Worm (Caenorhabditis elegans): Measurements from ENCODE around the gene F11D11.6.

DNA sequence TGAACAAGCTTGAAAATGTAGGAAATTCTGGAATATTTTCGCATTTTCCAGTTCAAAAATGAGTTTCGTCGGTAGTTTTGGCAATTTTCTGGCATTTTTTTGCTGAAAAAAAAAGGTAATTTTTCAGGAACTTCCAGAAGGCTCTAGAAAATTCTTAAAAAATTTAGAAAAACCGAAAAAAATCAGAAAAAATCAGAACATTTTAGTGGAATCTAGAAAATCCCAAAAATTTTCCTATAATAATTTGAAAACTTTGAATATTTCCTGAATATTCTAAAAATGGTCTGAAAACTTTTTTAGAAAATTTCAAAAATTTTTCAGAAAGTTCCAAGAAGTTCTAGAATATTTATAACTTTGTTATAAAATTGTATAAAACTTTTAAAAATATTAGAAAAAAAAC lies 33.8 kb upstream of the F11D11.6 start, which contains the start of gene Y17D7B.3:
- TF ChIP-seq nhr-28 (tag; optimal IDR thresholded peaks at IDR 0.05): no peak
- TF ChIP-seq lin-13 (tag; optimal IDR thresholded peaks at IDR 0.05): no peak
- no peak for TF ChIP-seq lsy-2 (tag; optimal IDR thresholded peaks at IDR 0.05)
- TF ChIP-seq unc-39 (tag; optimal IDR thresholded peaks at IDR 0.05): no peak
- TF ChIP-seq sptf-1 (tag; optimal IDR thresholded peaks at IDR 0.05): no peak
- TF ChIP-seq snpc-4 (tag; optimal IDR thresholded peaks at IDR 0.05): no peak
- TF ChIP-seq ces-1 (GFP tag; optimal IDR thresholded peaks at IDR 0.05): no peak
- TF ChIP-seq ham-2 (GFP tag; optimal IDR thresholded peaks at IDR 0.05): no peak
- no peak for TF ChIP-seq ztf-11 (tag; optimal IDR thresholded peaks at IDR 0.05)
- no peak for TF ChIP-seq pha-4 (tag; optimal IDR thresholded peaks at IDR 0.05)
- no peak for TF ChIP-seq nhr-237 (tag; optimal IDR thresholded peaks at IDR 0.05)
- no peak for TF ChIP-seq M03D4.4 (tag; optimal IDR thresholded peaks at IDR 0.05)
- TF ChIP-seq unc-62 (GFP tag; optimal IDR thresholded peaks at IDR 0.05): no peak
- no peak for TF ChIP-seq elt-1 (tag; optimal IDR thresholded peaks at IDR 0.05; ENCODE audit: borderline replicate concordance, insufficient read depth)
